Fruit fly (Drosophila melanogaster) whole organism, embryonic: ENCODE measurements around the gene Wdr33.

Experiments used
- Adf1 ChIP-seq: fragments of 200-800 bp; sonication (Bioruptor generic); IDR thresholded peaks from 2 replicates; pipeline ENCODE4 v1.3.6; 2022; ENCODE audit warnings: missing biosample characterization, missing genetic modification characterization
- CG10209 ChIP-seq: fragments of 200-800 bp; sonication (Bioruptor generic); optimal IDR thresholded peaks from 3 replicates; lab custom pipeline; 2017; ENCODE audit warnings: missing biosample characterization, mild to moderate bottlenecking, missing genetic modification characterization, missing genetic modification reagents
- CG10543 ChIP-seq: fragments of 200-800 bp; sonication (Bioruptor generic); optimal IDR thresholded peaks from 3 replicates; lab custom pipeline; 2017; ENCODE audit warnings: missing biosample characterization, mild to moderate bottlenecking, missing genetic modification characterization, moderate library complexity
- CG13424 ChIP-seq: fragments of 200-800 bp; sonication (Bioruptor generic); optimal IDR thresholded peaks from 2 replicates; lab custom pipeline; 2019; ENCODE audit warnings: missing biosample characterization, mild to moderate bottlenecking, missing genetic modification characterization, moderate library complexity
- CG15011 ChIP-seq: fragments of 200-800 bp; sonication (Bioruptor generic); optimal IDR thresholded peaks from 3 replicates; lab custom pipeline; 2018; ENCODE audit warnings: missing biosample characterization, mild to moderate bottlenecking, missing genetic modification characterization
- CG18619 ChIP-seq: fragments of 200-800 bp; sonication (Bioruptor generic); optimal IDR thresholded peaks from 3 replicates; lab custom pipeline; 2017; ENCODE audit warnings: missing biosample characterization, mild to moderate bottlenecking, missing genetic modification characterization
- CG2889 ChIP-seq: fragments of 200-800 bp; sonication (Bioruptor generic); IDR thresholded peaks from 3 replicates; pipeline ENCODE4 v1.3.6; 2022; ENCODE audit warnings: missing biosample characterization, missing genetic modification characterization
- CG30020 ChIP-seq: fragments of 200-800 bp; optimal IDR thresholded peaks from 2 replicates; lab custom pipeline; 2019; ENCODE audit warnings: missing biosample characterization, mild to moderate bottlenecking, missing genetic modification characterization, moderate library complexity
- CG3065 ChIP-seq: fragments of 200-800 bp; sonication (Bioruptor generic); optimal IDR thresholded peaks from 2 replicates; lab custom pipeline; 2016; ENCODE audit warnings: missing biosample characterization, missing genetic modification characterization
- CG31365 ChIP-seq: fragments of 200-800 bp; sonication (Bioruptor generic); optimal IDR thresholded peaks from 2 replicates; lab custom pipeline; 2018; ENCODE audit warnings: missing biosample characterization, mild to moderate bottlenecking, missing genetic modification characterization
- CG32532 ChIP-seq: fragments of 200-800 bp; sonication (Bioruptor generic); IDR thresholded peaks from 2 replicates; pipeline ENCODE4 v1.3.6; 2022; ENCODE audit warnings: missing biosample characterization, missing genetic modification characterization
- CG34224 ChIP-seq: fragments of 200-800 bp; sonication (Bioruptor generic); IDR thresholded peaks from 3 replicates; pipeline ENCODE4 v1.3.6; 2022; ENCODE audit warnings: missing biosample characterization, missing genetic modification characterization; ENCODE audit not compliant: partially characterized antibody
- CG34422 ChIP-seq: fragments of 200-800 bp; sonication (Bioruptor generic); IDR thresholded peaks from 3 replicates; pipeline ENCODE4 v1.3.6; 2022; ENCODE audit warnings: missing biosample characterization, missing genetic modification characterization
- CG4328 ChIP-seq: fragments of 200-800 bp; sonication (Bioruptor generic); optimal IDR thresholded peaks from 3 replicates; lab custom pipeline; 2017; ENCODE audit warnings: missing biosample characterization, missing genetic modification reagents, missing genetic modification characterization
- CG4360 ChIP-seq: fragments of 200-800 bp; sonication (Bioruptor generic); IDR thresholded peaks from 2 replicates; pipeline ENCODE4 v1.3.6; 2022; ENCODE audit warnings: missing biosample characterization, missing genetic modification characterization
- CG4730 ChIP-seq: fragments of 200-800 bp; sonication (Bioruptor generic); IDR thresholded peaks from 2 replicates; pipeline ENCODE4 v1.3.6; 2022; ENCODE audit warnings: missing biosample characterization, missing genetic modification characterization
- CG6175 ChIP-seq: fragments of 200-800 bp; sonication (Bioruptor generic); IDR thresholded peaks from 3 replicates; pipeline ENCODE4 v1.3.6; 2022; ENCODE audit warnings: missing biosample characterization, missing genetic modification characterization
- CG7786 ChIP-seq: fragments of 200-800 bp; sonication (Bioruptor generic); optimal IDR thresholded peaks from 2 replicates; lab custom pipeline; 2016; ENCODE audit warnings: missing biosample characterization, missing genetic modification characterization
- CG7928 ChIP-seq: fragments of 200-800 bp; sonication (Bioruptor generic); optimal IDR thresholded peaks from 2 replicates; lab custom pipeline; 2017; ENCODE audit warnings: missing biosample characterization, mild to moderate bottlenecking, missing genetic modification characterization
- CG9215 ChIP-seq: fragments of 200-800 bp; sonication (Bioruptor generic); IDR thresholded peaks from 2 replicates; pipeline ENCODE4 v1.3.6; 2022; ENCODE audit warnings: missing biosample characterization, missing genetic modification characterization
- CG9876 ChIP-seq: fragments of 200-800 bp; sonication (Bioruptor generic); optimal IDR thresholded peaks from 2 replicates; lab custom pipeline; 2016; ENCODE audit warnings: missing biosample characterization, missing genetic modification characterization
- Chrac-16 ChIP-seq: fragments of 200-800 bp; sonication (Bioruptor generic); optimal IDR thresholded peaks from 3 replicates; lab custom pipeline; 2016; ENCODE audit warnings: missing biosample characterization, missing genetic modification characterization
- Dek ChIP-seq: fragments of 200-800 bp; sonication (Bioruptor generic); optimal IDR thresholded peaks from 3 replicates; lab custom pipeline; 2019; ENCODE audit warnings: missing biosample characterization, mild to moderate bottlenecking, missing genetic modification characterization, moderate library complexity
- Dfd ChIP-seq, 2 experiments: fragments of >200 bp; optimal IDR thresholded peaks; 2 replicates each; lab custom pipeline; 2017; ENCODE audit warnings: missing biosample characterization in 2 of 2, missing genetic modification characterization in 2 of 2
- HLH3B ChIP-seq: fragments of 200-800 bp; sonication (Bioruptor generic); IDR thresholded peaks from 2 replicates; pipeline ENCODE4 v1.3.6; 2022; ENCODE audit warnings: missing biosample characterization, missing genetic modification characterization
- Hand ChIP-seq: fragments of 200-800 bp; sonication (Bioruptor generic); optimal IDR thresholded peaks from 2 replicates; lab custom pipeline; 2017; ENCODE audit warnings: mild to moderate bottlenecking, missing biosample characterization, missing genetic modification reagents, missing genetic modification characterization
- HmgD ChIP-seq: fragments of 200-800 bp; sonication (Bioruptor generic); optimal IDR thresholded peaks from 3 replicates; lab custom pipeline; 2016; ENCODE audit warnings: missing biosample characterization, missing genetic modification characterization
- Hr39 ChIP-seq: fragments of >200 bp; optimal IDR thresholded peaks from 2 replicates; lab custom pipeline; 2017
- Jarid2 ChIP-seq: fragments of 200-800 bp; sonication (Bioruptor generic); optimal IDR thresholded peaks from 3 replicates; lab custom pipeline; 2017; ENCODE audit warnings: mild to moderate bottlenecking, missing biosample characterization, missing genetic modification reagents, missing genetic modification characterization
- Opbp ChIP-seq: fragments of 200-800 bp; sonication (Bioruptor generic); IDR thresholded peaks from 3 replicates; pipeline ENCODE4 v1.3.6; 2022; ENCODE audit warnings: missing biosample characterization, missing genetic modification characterization; ENCODE audit not compliant: partially characterized antibody
- Sin3A ChIP-seq: fragments of >200 bp; optimal IDR thresholded peaks from 2 replicates; lab custom pipeline; 2018
- Sry-β ChIP-seq: fragments of 200-800 bp; sonication (Bioruptor generic); optimal IDR thresholded peaks from 2 replicates; lab custom pipeline; 2018; ENCODE audit warnings: missing biosample characterization, mild to moderate bottlenecking, missing genetic modification characterization, moderate library complexity
- abd-A ChIP-seq: fragments of 200-800 bp; sonication (Bioruptor generic); optimal IDR thresholded peaks from 3 replicates; lab custom pipeline; 2019; ENCODE audit warnings: missing biosample characterization, mild to moderate bottlenecking, missing genetic modification characterization, moderate library complexity
- bsh ChIP-seq, 2 experiments: fragments of 200-800 bp; sonication (Bioruptor generic); optimal IDR thresholded peaks; 2 replicates each; lab custom pipeline; 2017 to 2018; ENCODE audit warnings: mild to moderate bottlenecking in 2 of 2, missing biosample characterization in 2 of 2, missing genetic modification characterization in 2 of 2, moderate library complexity in 1 of 2
- ci ChIP-seq: fragments of 200-800 bp; sonication (Bioruptor generic); IDR thresholded peaks from 3 replicates; pipeline ENCODE4 v1.3.6; 2022; ENCODE audit warnings: missing biosample characterization, missing genetic modification characterization
- cwo ChIP-seq: fragments of 200-800 bp; sonication (Bioruptor generic); optimal IDR thresholded peaks from 3 replicates; lab custom pipeline; 2017; ENCODE audit warnings: missing biosample characterization, missing genetic modification characterization, mild to moderate bottlenecking, moderate library complexity, missing genetic modification reagents
- dysf ChIP-seq: fragments of 200-800 bp; sonication (Bioruptor generic); IDR thresholded peaks from 3 replicates; pipeline ENCODE4 v1.3.6; 2022; ENCODE audit warnings: missing biosample characterization, missing genetic modification characterization
- eve ChIP-seq, 2 experiments: fragments of >200 bp; optimal IDR thresholded peaks; 2 replicates each; lab custom pipeline; 2017; ENCODE audit warnings: missing biosample characterization in 2 of 2, missing genetic modification characterization in 2 of 2
- hth ChIP-seq: fragments of >200 bp; optimal IDR thresholded peaks from 2 replicates; lab custom pipeline; 2017; ENCODE audit warnings: inconsistent platforms
- kay ChIP-seq: fragments of 200-800 bp; sonication (Bioruptor generic); optimal IDR thresholded peaks from 2 replicates; lab custom pipeline; 2016; ENCODE audit warnings: missing biosample characterization, missing genetic modification characterization
- lola ChIP-seq, 3 experiments: fragments of >200 bp in 2 of 3; fragments of 200-800 bp in 1 of 3; sonication (Bioruptor generic) in 1 of 3; optimal IDR thresholded peaks; 2 replicates each; lab custom pipeline; 2017 to 2019; ENCODE audit warnings: missing biosample characterization in 3 of 3, missing genetic modification characterization in 3 of 3, mild to moderate bottlenecking in 1 of 3, moderate library complexity in 1 of 3
- maf-S ChIP-seq: fragments of 200-800 bp; sonication (Bioruptor generic); optimal IDR thresholded peaks from 2 replicates; lab custom pipeline; 2016; ENCODE audit warnings: missing biosample characterization, missing genetic modification characterization
- nerfin-2 ChIP-seq: fragments of 200-800 bp; sonication (Bioruptor generic); IDR thresholded peaks from 2 replicates; pipeline ENCODE4 v1.3.6; 2022; ENCODE audit warnings: missing biosample characterization, missing genetic modification characterization; ENCODE audit not compliant: partially characterized antibody
- otp ChIP-seq: fragments of 200-800 bp; sonication (Bioruptor generic); IDR thresholded peaks from 3 replicates; pipeline ENCODE4, ENCODE4 v1.3.6; 2022; ENCODE audit warnings: missing biosample characterization, missing genetic modification characterization
- prd ChIP-seq, 3 experiments: fragments of >200 bp in 2 of 3; fragments of 200-800 bp in 1 of 3; sonication (Bioruptor generic) in 1 of 3; optimal IDR thresholded peaks in 2 of 3; IDR thresholded peaks in 1 of 3; 2 replicates in 2 of 3; 3 replicates in 1 of 3; pipeline versions ENCODE4 v1.3.6 to Lab custom; 2017 to 2022; ENCODE audit warnings: missing biosample characterization in 1 of 3, missing genetic modification characterization in 1 of 3
- row ChIP-seq: fragments of 200-800 bp; sonication (Bioruptor generic); IDR thresholded peaks from 3 replicates; pipeline ENCODE4 v1.3.6; 2022; ENCODE audit warnings: missing biosample characterization, missing genetic modification characterization
- sim ChIP-seq: fragments of 200-800 bp; sonication (Bioruptor generic); IDR thresholded peaks from 2 replicates; pipeline ENCODE4 v1.3.6; 2022; ENCODE audit warnings: missing biosample characterization, missing genetic modification characterization
- ssp ChIP-seq: fragments of 200-800 bp; sonication (Bioruptor generic); IDR thresholded peaks from 2 replicates; pipeline ENCODE4 v1.3.6; 2022; ENCODE audit warnings: missing biosample characterization, missing genetic modification characterization
- ttk ChIP-seq: fragments of 200-800 bp; sonication (Bioruptor generic); IDR thresholded peaks from 2 replicates; pipeline ENCODE4 v2.1.2; 2022; ENCODE audit warnings: missing biosample characterization, missing genetic modification characterization
- wor ChIP-seq: fragments of 200-800 bp; sonication (Bioruptor generic); IDR thresholded peaks from 2 replicates; pipeline ENCODE4 v1.3.6; 2022; ENCODE audit warnings: missing biosample characterization, missing genetic modification characterization
- zfh2 ChIP-seq: fragments of 200-800 bp; sonication (Bioruptor generic); optimal IDR thresholded peaks from 2 replicates; lab custom pipeline; 2016; ENCODE audit warnings: missing biosample characterization, missing genetic modification characterization

Gene Wdr33

DNA sequence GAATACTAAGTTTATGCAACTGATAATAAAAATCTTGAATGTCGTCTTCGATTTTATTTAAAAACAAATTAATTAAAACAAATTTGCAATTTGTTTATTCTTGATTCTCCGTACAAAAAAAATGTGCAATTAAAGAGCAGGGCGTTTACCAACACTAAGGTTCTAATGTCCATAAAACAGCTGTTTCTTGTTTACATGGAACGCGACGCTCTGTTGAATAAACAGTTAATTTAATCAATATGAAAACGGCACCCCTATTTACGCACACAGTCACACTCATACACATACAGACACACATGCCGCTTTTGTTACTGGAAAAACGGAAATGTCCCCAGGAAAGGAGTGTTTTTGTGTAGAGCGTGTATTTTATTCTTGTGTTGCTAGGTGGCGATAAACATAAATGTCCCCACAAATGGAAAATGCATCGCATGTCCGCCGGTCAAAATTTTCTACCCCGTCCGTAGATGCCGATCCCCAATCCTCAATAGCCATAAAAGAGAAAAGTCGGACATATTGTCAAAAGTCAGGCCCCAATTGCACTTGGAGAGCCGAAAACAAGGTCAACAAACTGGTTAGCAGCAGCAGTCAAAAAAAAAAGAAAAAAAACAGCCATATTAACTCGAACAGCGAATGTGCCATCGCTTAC lies 37.3 kb upstream of the Wdr33 start (continued):
- TF ChIP-seq Jarid2 (GFP tag; lab: Kevin White, UChicago) (peak; percentile 28), lola (GFP tag; optimal IDR thresholded peaks at IDR 0.05; lab: Kevin White, UChicago) (peak in 1 of 3 experiments; percentile 66), CG34224 (GFP tag; lab: Robert Waterston, UW) (no peak), CG13424 (peak; percentile 72), CG6175 (GFP tag; lab: Robert Waterston, UW) (no peak), Opbp (GFP tag; lab: Robert Waterston, UW) (no peak), kay (peak; percentile 63), Hr39 (no peak), ssp (GFP tag; lab: Robert Waterston, UW) (no peak), bsh (GFP tag; optimal IDR thresholded peaks at IDR 0.05; lab: Kevin White, UChicago) (peak; percentile 11 to 82), CG4328 (peak; percentile 89), eve (GFP tag; optimal IDR thresholded peaks at IDR 0.05; lab: Kevin White, UChicago) (no peak), ttk (GFP tag; lab: Robert Waterston, UW) (no peak), Sin3A (lab: Kevin White, UChicago) (no peak), CG10543 (peak; percentile 90), otp (no peak), Chrac-16 (peak; percentile 38), CG9215 (GFP tag; lab: Robert Waterston, UW) (no peak), CG3065 (GFP tag; lab: Kevin White, UChicago) (peak; percentile 26), CG10209 (GFP tag; lab: Kevin White, UChicago) (peak; percentile 86), abd-A (tag; lab: Kevin White, UChicago) (peak; percentile 95), CG7786 (GFP tag; lab: Kevin White, UChicago) (peak; percentile 50), cwo (GFP tag; lab: Kevin White, UChicago) (no peak), row (GFP tag; lab: Robert Waterston, UW) (no peak), CG2889 (GFP tag; lab: Robert Waterston, UW) (no peak), HmgD (peak; percentile 47), CG7928 (GFP tag; lab: Kevin White, UChicago) (no peak), Adf1 (no peak), CG32532 (GFP tag; lab: Robert Waterston, UW) (no peak), CG4730 (GFP tag; lab: Robert Waterston, UW) (no peak), prd (optimal IDR thresholded peaks at IDR 0.05; lab: Kevin White, UChicago) (no peak), prd (GFP tag; IDR thresholded peaks at IDR 0.05; lab: Robert Waterston, UW) (no peak), maf-S (GFP tag; lab: Kevin White, UChicago) (peak; percentile 34), hth (lab: Kevin White, UChicago) (no peak), sim (GFP tag; lab: Robert Waterston, UW) (no peak), CG15011 (peak; percentile 64), dysf (GFP tag; lab: Robert Waterston, UW) (no peak), zfh2 (GFP tag; lab: Kevin White, UChicago) (no peak), nerfin-2 (GFP tag; lab: Robert Waterston, UW) (no peak), HLH3B (GFP tag; lab: Robert Waterston, UW) (no peak), Hand (peak; percentile 51), CG31365 (tag; lab: Kevin White, UChicago) (peak; percentile 69), CG9876 (GFP tag; lab: Kevin White, UChicago) (peak; percentile 51), wor (GFP tag; lab: Robert Waterston, UW) (no peak), ci (GFP tag; lab: Robert Waterston, UW) (no peak), Dek (tag; lab: Kevin White, UChicago) (peak; percentile 65), CG18619 (GFP tag; lab: Kevin White, UChicago) (peak; percentile 76), CG30020 (tag; lab: Kevin White, UChicago) (peak; percentile 69), Dfd (GFP tag; optimal IDR thresholded peaks at IDR 0.05; lab: Kevin White, UChicago) (no peak), CG4360 (no peak), Sry-β (GFP tag; lab: Kevin White, UChicago) (peak; percentile 65), CG34422 (GFP tag; lab: Robert Waterston, UW) (no peak)
